Worm (Caenorhabditis elegans) whole organism, early embryonic: ENCODE results near the gene cutl-25.

Experiments
- B0310.2 ChIP-seq: sonication (generic microtip); optimal IDR thresholded peaks from 2 replicates; lab custom pipeline; 2016; ENCODE audit warnings: mild to moderate bottlenecking, missing genetic modification characterization, missing compliant biosample characterization
- F13C5.2 ChIP-seq: sonication (generic microtip); optimal IDR thresholded peaks from 2 replicates; lab custom pipeline; 2017; ENCODE audit warnings: mild to moderate bottlenecking, missing genetic modification characterization, inconsistent platforms, missing compliant biosample characterization
- aly-1 ChIP-seq: sonication (generic microtip); optimal IDR thresholded peaks from 2 replicates; lab custom pipeline; 2016; ENCODE audit warnings: missing genetic modification characterization, missing compliant biosample characterization
- ama-1 ChIP-seq: fragments of 150-350 bp; optimal IDR thresholded peaks from 2 replicates; lab custom pipeline; 2014
- ceh-13 ChIP-seq: fragments of 200-800 bp; sonication (Bioruptor generic); optimal IDR thresholded peaks from 2 replicates; lab custom pipeline; 2018; ENCODE audit warnings: mild to moderate bottlenecking, missing genetic modification characterization, missing compliant biosample characterization
- ceh-36 ChIP-seq: sonication (generic microtip); optimal IDR thresholded peaks from 2 replicates; lab custom pipeline; 2016; ENCODE audit warnings: missing genetic modification characterization, inconsistent platforms, missing compliant biosample characterization
- ets-7 ChIP-seq: sonication (generic microtip); optimal IDR thresholded peaks from 2 replicates; lab custom pipeline; 2016; ENCODE audit warnings: missing genotype, missing genetic modification characterization, missing compliant biosample characterization
- flt-1 ChIP-seq: fragments of 200-800 bp; sonication (Bioruptor generic); IDR thresholded peaks from 2 replicates; pipeline ENCODE4 v1.3.6; 2022; ENCODE audit warnings: missing genetic modification characterization, missing compliant biosample characterization
- hmbx-1 ChIP-seq: sonication (generic microtip); optimal IDR thresholded peaks from 2 replicates; lab custom pipeline; 2016; ENCODE audit warnings: mild to moderate bottlenecking, missing genetic modification characterization, missing compliant biosample characterization
- hmg-4 ChIP-seq: fragments of 200-800 bp; sonication (Bioruptor generic); optimal IDR thresholded peaks from 2 replicates; lab custom pipeline; 2018; ENCODE audit warnings: mild to moderate bottlenecking, missing genetic modification characterization, missing compliant biosample characterization
- hnd-1 ChIP-seq: sonication (generic microtip); optimal IDR thresholded peaks from 2 replicates; lab custom pipeline; 2016; ENCODE audit warnings: missing genetic modification characterization, missing compliant biosample characterization
- pes-1 ChIP-seq: fragments of 200-800 bp; sonication (Bioruptor generic); IDR thresholded peaks from 2 replicates; pipeline ENCODE4 v1.3.6; 2022; ENCODE audit warnings: missing genetic modification reagents, missing genetic modification characterization, missing compliant biosample characterization
- scrt-1 ChIP-seq: fragments of 200-800 bp; sonication (Bioruptor generic); IDR thresholded peaks from 2 replicates; pipeline ENCODE4 v1.3.6; 2022; ENCODE audit warnings: missing genetic modification characterization, missing compliant biosample characterization
- sea-1 ChIP-seq: fragments of 200-800 bp; sonication (Bioruptor generic); conservative IDR thresholded peaks from 2 replicates; pipeline ENCODE4 v1.3.6; 2022; ENCODE audit warnings: missing genetic modification characterization, missing compliant biosample characterization
- tbx-11 ChIP-seq: fragments of 200-800 bp; sonication (Bioruptor generic); IDR thresholded peaks from 2 replicates; pipeline ENCODE4 v1.3.6; 2022; ENCODE audit warnings: missing genetic modification characterization, missing compliant biosample characterization
- tbx-37 ChIP-seq: fragments of 200-800 bp; sonication (Bioruptor generic); conservative IDR thresholded peaks from 2 replicates; pipeline ENCODE4 v1.3.6; 2022; ENCODE audit warnings: missing genetic modification reagents, missing genetic modification characterization, missing compliant biosample characterization
- tra-4 ChIP-seq: sonication (generic microtip); optimal IDR thresholded peaks from 2 replicates; lab custom pipeline; 2017; ENCODE audit warnings: missing genetic modification characterization, missing compliant biosample characterization

cutl-25 gene

ce11 chrIII:3031017-3031756 is 15.8 kb downstream of the cutl-25 start:
- TF ChIP-seq ceh-36 (no peak), scrt-1 (GFP tag; lab: Robert Waterston, UW) (no peak), ets-7 (tag; lab: Kevin White, UChicago) (no peak), sea-1 (GFP tag; lab: Robert Waterston, UW) (no peak), tra-4 (tag; lab: Kevin White, UChicago) (no peak), flt-1 (GFP tag; lab: Robert Waterston, UW) (no peak), hnd-1 (tag; lab: Kevin White, UChicago) (no peak), ama-1 (lab: Kevin White, UChicago) (no peak)

ce11 chrIII:3029822-3030221 is 17.1 kb downstream of the cutl-25 start:
- TF ChIP-seq ceh-36 = no peak
- TF ChIP-seq B0310.2 (tag; lab: Kevin White, UChicago) = no peak
- no peak for TF ChIP-seq pes-1 (GFP tag; lab: Robert Waterston, UW)
- TF ChIP-seq ama-1 (lab: Kevin White, UChicago) = no peak
- TF ChIP-seq tra-4 (tag; lab: Kevin White, UChicago) = no peak
- TF ChIP-seq scrt-1 (GFP tag; lab: Robert Waterston, UW) = no peak
- no peak for TF ChIP-seq tbx-37 (GFP tag; lab: Robert Waterston, UW)
- no peak for TF ChIP-seq hmbx-1 (tag; lab: Kevin White, UChicago)
- no peak for TF ChIP-seq hmg-4
- no peak for TF ChIP-seq F13C5.2 (tag; lab: Kevin White, UChicago)
- TF ChIP-seq aly-1 (tag; lab: Kevin White, UChicago) = no peak
- TF ChIP-seq ceh-13 (GFP tag; lab: Kevin White, UChicago) = no peak
- no peak for TF ChIP-seq hnd-1 (tag; lab: Kevin White, UChicago)
- no peak for TF ChIP-seq sea-1 (GFP tag; lab: Robert Waterston, UW)
- no peak for TF ChIP-seq tbx-11 (GFP tag; lab: Robert Waterston, UW)
- no peak for TF ChIP-seq ets-7 (tag; lab: Kevin White, UChicago)
- TF ChIP-seq flt-1 (GFP tag; lab: Robert Waterston, UW) = no peak

- TF ChIP-seq ceh-36 = no peak
- no peak for TF ChIP-seq hnd-1 (tag; lab: Kevin White, UChicago)
- no peak for TF ChIP-seq tbx-37 (GFP tag; lab: Robert Waterston, UW)
- no peak for TF ChIP-seq aly-1 (tag; lab: Kevin White, UChicago)
- no peak for TF ChIP-seq hmbx-1 (tag; lab: Kevin White, UChicago)
- no peak for TF ChIP-seq ama-1 (lab: Kevin White, UChicago)
- no peak for TF ChIP-seq scrt-1 (GFP tag; lab: Robert Waterston, UW)
- TF ChIP-seq tra-4 (tag; lab: Kevin White, UChicago) = no peak
- no peak for TF ChIP-seq flt-1 (GFP tag; lab: Robert Waterston, UW)
- TF ChIP-seq ceh-13 (GFP tag; lab: Kevin White, UChicago) = no peak
- no peak for TF ChIP-seq ets-7 (tag; lab: Kevin White, UChicago)
- no peak for TF ChIP-seq F13C5.2 (tag; lab: Kevin White, UChicago)
- TF ChIP-seq pes-1 (GFP tag; lab: Robert Waterston, UW) = no peak
- TF ChIP-seq sea-1 (GFP tag; lab: Robert Waterston, UW) = no peak
- TF ChIP-seq hmg-4 = no peak
- no peak for TF ChIP-seq tbx-11 (GFP tag; lab: Robert Waterston, UW)
- TF ChIP-seq B0310.2 (tag; lab: Kevin White, UChicago) = no peak
These were observed 20.3 kb downstream of the cutl-25 start for ce11 chrIII:3026679-3027078.

- no peak for TF ChIP-seq aly-1 (tag; lab: Kevin White, UChicago)
- no peak for TF ChIP-seq hnd-1 (tag; lab: Kevin White, UChicago)
- TF ChIP-seq scrt-1 (GFP tag; lab: Robert Waterston, UW) = no peak
- no peak for TF ChIP-seq tbx-11 (GFP tag; lab: Robert Waterston, UW)
- no peak for TF ChIP-seq ets-7 (tag; lab: Kevin White, UChicago)
- TF ChIP-seq pes-1 (GFP tag; lab: Robert Waterston, UW) = no peak
- TF ChIP-seq flt-1 (GFP tag; lab: Robert Waterston, UW) = no peak
- TF ChIP-seq hmbx-1 (tag; lab: Kevin White, UChicago) = no peak
- no peak for TF ChIP-seq ama-1 (lab: Kevin White, UChicago)
- TF ChIP-seq ceh-13 (GFP tag; lab: Kevin White, UChicago) = no peak
- TF ChIP-seq sea-1 (GFP tag; lab: Robert Waterston, UW) = no peak
These were observed 26.9 kb downstream of the cutl-25 start for ce11 chrIII:3020035-3020434.

ce11 chrIII:3018822-3019221 is 28.1 kb downstream of the cutl-25 start:
- TF ChIP-seq pes-1 (GFP tag; lab: Robert Waterston, UW) = no peak
- no peak for TF ChIP-seq B0310.2 (tag; lab: Kevin White, UChicago)
- TF ChIP-seq tbx-37 (GFP tag; lab: Robert Waterston, UW) = no peak
- no peak for TF ChIP-seq aly-1 (tag; lab: Kevin White, UChicago)
- TF ChIP-seq F13C5.2 (tag; lab: Kevin White, UChicago) = no peak
- no peak for TF ChIP-seq hmbx-1 (tag; lab: Kevin White, UChicago)
- TF ChIP-seq sea-1 (GFP tag; lab: Robert Waterston, UW) = no peak
- no peak for TF ChIP-seq ceh-13 (GFP tag; lab: Kevin White, UChicago)
- no peak for TF ChIP-seq hnd-1 (tag; lab: Kevin White, UChicago)
- TF ChIP-seq tbx-11 (GFP tag; lab: Robert Waterston, UW) = no peak
- TF ChIP-seq ceh-36 = no peak
- TF ChIP-seq hmg-4 = no peak

- TF ChIP-seq tbx-37 (GFP tag; lab: Robert Waterston, UW) = 0 out of 2 replicates have a peak, but pooled peaks have one; percentile 4
- peak; percentile 11; the same call in 1 of the 2 replicates for TF ChIP-seq pes-1 (GFP tag; lab: Robert Waterston, UW)
These were observed 35.3 kb downstream of the cutl-25 start for ce11 chrIII:3011644-3012043.

- TF ChIP-seq tbx-11 (GFP tag; lab: Robert Waterston, UW) (no peak), scrt-1 (GFP tag; lab: Robert Waterston, UW) (no peak), tbx-37 (GFP tag; lab: Robert Waterston, UW) (no peak)
These were observed 51.7 kb downstream of the cutl-25 start for ce11 chrIII:2995288-2995687.
